Worm (Caenorhabditis elegans) whole organism, L4 larva: Measurements from ENCODE around the gene F18G5.1.

Source experiments
- F26F4.8 ChIP-seq: fragments of 200-800 bp; sonication (Bioruptor generic); conservative IDR thresholded peaks from 2 replicates; pipeline ENCODE4 v1.3.6; 2022; ENCODE audit warnings: missing genetic modification characterization, missing compliant biosample characterization
- F49E8.2 ChIP-seq: sonication (generic microtip); optimal IDR thresholded peaks from 2 replicates; lab custom pipeline; 2016; ENCODE audit warnings: missing compliant biosample characterization, mild to moderate bottlenecking, missing genetic modification characterization, borderline replicate concordance
- Y105C5A.15 ChIP-seq: fragments of 200-800 bp; sonication (Bioruptor generic); IDR thresholded peaks from 2 replicates; pipeline ENCODE4 v1.3.6; 2022; ENCODE audit warnings: missing genetic modification characterization, missing compliant biosample characterization
- Y48G9A.11 ChIP-seq: fragments of 200-800 bp; sonication (Bioruptor generic); IDR thresholded peaks from 2 replicates; pipeline ENCODE4 v1.3.6; 2022; ENCODE audit warnings: missing genetic modification reagents, missing genetic modification characterization, missing compliant biosample characterization
- Y75B8A.6 ChIP-seq: fragments of 200-800 bp; sonication (Bioruptor generic); IDR thresholded peaks from 2 replicates; pipeline ENCODE4 v1.3.6; 2022; ENCODE audit warnings: missing genetic modification reagents, missing genetic modification characterization, missing compliant biosample characterization
- aha-1 ChIP-seq: fragments of 150-350 bp; peaks from one replicate; lab custom pipeline; 2014; ENCODE audit warnings: missing biosample characterization, missing genetic modification characterization
- aly-2 ChIP-seq: sonication (generic microtip); optimal IDR thresholded peaks from 2 replicates; lab custom pipeline; 2018; ENCODE audit warnings: missing biosample characterization, missing genetic modification characterization
- arid-1 ChIP-seq: fragments of 200-800 bp; sonication (Bioruptor generic); conservative IDR thresholded peaks from 2 replicates; pipeline ENCODE4 v1.3.6; 2022; ENCODE audit warnings: missing genetic modification reagents, missing genetic modification characterization, missing compliant biosample characterization
- attf-4 ChIP-seq: sonication (generic microtip); optimal IDR thresholded peaks from 3 replicates; lab custom pipeline; 2017; ENCODE audit warnings: missing biosample characterization, missing genetic modification characterization
- ceh-20 ChIP-seq: fragments of 200-800 bp; sonication (Bioruptor generic); IDR thresholded peaks from 2 replicates; pipeline ENCODE4 v1.3.6; 2022; ENCODE audit warnings: missing genetic modification reagents, missing genetic modification characterization, missing compliant biosample characterization
- ceh-44 ChIP-seq: fragments of 200-800 bp; sonication (Bioruptor generic); IDR thresholded peaks from 2 replicates; pipeline ENCODE4 v1.3.6; 2022; ENCODE audit warnings: missing genetic modification reagents, missing genetic modification characterization, missing compliant biosample characterization
- ceh-82 ChIP-seq: sonication (generic microtip); optimal IDR thresholded peaks from 2 replicates; lab custom pipeline; 2017; ENCODE audit warnings: missing biosample characterization, missing genetic modification characterization
- cey-2 ChIP-seq: sonication (generic microtip); optimal IDR thresholded peaks from 3 replicates; lab custom pipeline; 2017; ENCODE audit warnings: missing genetic modification characterization, mild to moderate bottlenecking, missing compliant biosample characterization, antibody characterized with exemption, borderline replicate concordance; ENCODE audit not compliant: insufficient read depth
- ctbp-1 ChIP-seq: fragments of 200-800 bp; sonication (Bioruptor generic); IDR thresholded peaks from 2 replicates; pipeline ENCODE4 v1.3.6; 2022; ENCODE audit warnings: missing genetic modification reagents, missing genetic modification characterization, missing compliant biosample characterization
- dmd-6 ChIP-seq: fragments of 200-800 bp; sonication (Bioruptor generic); IDR thresholded peaks from 2 replicates; pipeline ENCODE4 v1.3.6; 2022; ENCODE audit warnings: missing genetic modification reagents, missing genetic modification characterization, missing compliant biosample characterization
- dmd-8 ChIP-seq: fragments of 200-800 bp; sonication (Bioruptor generic); IDR thresholded peaks from 2 replicates; pipeline ENCODE4 v1.3.6; 2022; ENCODE audit warnings: missing genetic modification characterization, missing compliant biosample characterization
- dpl-1 ChIP-seq: fragments of 150-350 bp; optimal IDR thresholded peaks from 2 replicates; lab custom pipeline; 2014; ENCODE audit warnings: missing biosample characterization, missing genetic modification reagents, missing genetic modification characterization
- egl-27 ChIP-seq: sonication (generic microtip); optimal IDR thresholded peaks from 3 replicates; lab custom pipeline; 2017; ENCODE audit warnings: missing biosample characterization, missing genetic modification reagents, missing genetic modification characterization
- fkh-10 ChIP-seq: fragments of 150-350 bp; optimal IDR thresholded peaks from 2 replicates; lab custom pipeline; 2014; ENCODE audit warnings: missing biosample characterization, missing genetic modification reagents, missing genetic modification characterization
- fos-1 ChIP-seq: fragments of 150-350 bp; optimal IDR thresholded peaks from 2 replicates; lab custom pipeline; 2014; ENCODE audit warnings: missing biosample characterization, missing genetic modification characterization
- gei-8 ChIP-seq: fragments of 200-800 bp; sonication (Bioruptor generic); optimal IDR thresholded peaks from 2 replicates; lab custom pipeline; 2018; ENCODE audit warnings: mild to moderate bottlenecking, missing genetic modification characterization, missing compliant biosample characterization
- hif-1 ChIP-seq, 2 experiments: sonication (generic microtip); optimal IDR thresholded peaks; 2 replicates each; lab custom pipeline; 2016 to 2017; ENCODE audit warnings: missing compliant biosample characterization in 2 of 2, missing genetic modification characterization in 2 of 2, missing genetic modification reagents in 2 of 2, missing genotype in 2 of 2, mild to moderate bottlenecking in 1 of 2
- hlh-30 ChIP-seq: sonication (generic microtip); optimal IDR thresholded peaks from 2 replicates; lab custom pipeline; 2017; ENCODE audit warnings: antibody characterized with exemption, mild to moderate bottlenecking, missing genetic modification characterization, missing compliant biosample characterization; ENCODE audit not compliant: insufficient read depth
- hmg-1.1 ChIP-seq: fragments of 200-800 bp; sonication (Bioruptor generic); IDR thresholded peaks from 2 replicates; pipeline ENCODE4 v1.3.6; 2022; ENCODE audit warnings: missing genetic modification reagents, missing genetic modification characterization, missing compliant biosample characterization
- jun-1 ChIP-seq: fragments of 150-350 bp; optimal IDR thresholded peaks from 2 replicates; lab custom pipeline; 2014; ENCODE audit warnings: missing biosample characterization, missing genetic modification reagents, missing genetic modification characterization
- lim-7 ChIP-seq: fragments of 200-800 bp; sonication (Bioruptor generic); IDR thresholded peaks from 2 replicates; pipeline ENCODE4 v1.3.6; 2022; ENCODE audit warnings: missing genetic modification characterization, missing compliant biosample characterization
- lin-38 ChIP-seq: fragments of 200-800 bp; sonication (Bioruptor generic); IDR thresholded peaks from 2 replicates; pipeline ENCODE4 v1.3.6; 2022; ENCODE audit warnings: missing genetic modification reagents, missing genetic modification characterization, missing compliant biosample characterization
- madf-5 ChIP-seq, 2 experiments: fragments of 200-800 bp; sonication (Bioruptor generic); IDR thresholded peaks; 2 replicates each; pipeline ENCODE4 v1.3.6; 2022; ENCODE audit warnings: missing compliant biosample characterization in 2 of 2, missing genetic modification characterization in 2 of 2
- madf-9 ChIP-seq: fragments of 200-800 bp; sonication (Bioruptor generic); conservative IDR thresholded peaks from 2 replicates; pipeline ENCODE4 v1.3.6; 2022; ENCODE audit warnings: missing genetic modification reagents, missing genetic modification characterization, missing compliant biosample characterization
- mdt-29 ChIP-seq: fragments of 200-800 bp; sonication (Bioruptor generic); IDR thresholded peaks from 2 replicates; pipeline ENCODE4 v1.3.6; 2022; ENCODE audit warnings: missing genetic modification reagents, missing genetic modification characterization, missing compliant biosample characterization
- mep-1 ChIP-seq: fragments of 150-350 bp; sonication (generic microtip); optimal IDR thresholded peaks from 3 replicates; lab custom pipeline; 2014; ENCODE audit warnings: missing biosample characterization, missing genetic modification characterization
- mes-2 ChIP-seq: sonication (generic microtip); optimal IDR thresholded peaks from 2 replicates; lab custom pipeline; 2016; ENCODE audit warnings: missing genotype, mild to moderate bottlenecking, missing genetic modification characterization, missing compliant biosample characterization; ENCODE audit not compliant: poor library complexity, severe bottlenecking
- mxl-3 ChIP-seq: fragments of 200-800 bp; sonication (Bioruptor generic); optimal IDR thresholded peaks from 2 replicates; lab custom pipeline; 2018; ENCODE audit warnings: mild to moderate bottlenecking, missing genetic modification characterization, missing compliant biosample characterization
- nhr-102 ChIP-seq: sonication (generic microtip); optimal IDR thresholded peaks from 2 replicates; lab custom pipeline; 2016; ENCODE audit warnings: mild to moderate bottlenecking, missing genetic modification characterization, moderate library complexity, missing compliant biosample characterization
- nhr-237 ChIP-seq: sonication (generic microtip); optimal IDR thresholded peaks from 2 replicates; lab custom pipeline; 2017; ENCODE audit warnings: missing biosample characterization, missing genetic modification characterization
- nhr-28 ChIP-seq: fragments of 150-350 bp; optimal IDR thresholded peaks from 2 replicates; lab custom pipeline; 2014; ENCODE audit warnings: missing biosample characterization, missing genetic modification characterization
- nhr-48 ChIP-seq: sonication (generic microtip); optimal IDR thresholded peaks from 2 replicates; lab custom pipeline; 2016; ENCODE audit warnings: mild to moderate bottlenecking, missing genetic modification characterization, missing compliant biosample characterization
- nhr-77 ChIP-seq: fragments of 150-350 bp; optimal IDR thresholded peaks from 2 replicates; lab custom pipeline; 2014; ENCODE audit warnings: missing biosample characterization, missing genetic modification characterization
- pqm-1 ChIP-seq: sonication (generic microtip); optimal IDR thresholded peaks from 2 replicates; lab custom pipeline; 2017; ENCODE audit warnings: missing biosample characterization, missing genetic modification characterization
- rbr-2 ChIP-seq: sonication (generic microtip); optimal IDR thresholded peaks from 2 replicates; lab custom pipeline; 2016; ENCODE audit warnings: missing genotype, missing genetic modification characterization, missing compliant biosample characterization
- saeg-2 ChIP-seq: fragments of 200-800 bp; sonication (Bioruptor generic); IDR thresholded peaks from 2 replicates; pipeline ENCODE4 v1.3.6; 2022; ENCODE audit warnings: missing genetic modification reagents, missing genetic modification characterization, missing compliant biosample characterization
- sdz-12 ChIP-seq: fragments of 200-800 bp; sonication (Bioruptor generic); optimal IDR thresholded peaks from 2 replicates; lab custom pipeline; 2018; ENCODE audit warnings: mild to moderate bottlenecking, missing genetic modification characterization, missing compliant biosample characterization
- set-16 ChIP-seq: fragments of 200-800 bp; sonication (Bioruptor generic); IDR thresholded peaks from 2 replicates; pipeline ENCODE4 v1.3.6; 2022; ENCODE audit warnings: missing genetic modification reagents, missing genetic modification characterization, missing compliant biosample characterization
- snpc-1.2 ChIP-seq: fragments of 200-800 bp; sonication (Bioruptor generic); IDR thresholded peaks from 2 replicates; pipeline ENCODE4 v1.3.6; 2022; ENCODE audit warnings: missing genetic modification reagents, missing genetic modification characterization, missing compliant biosample characterization
- spr-1 ChIP-seq: sonication (generic microtip); optimal IDR thresholded peaks from 2 replicates; lab custom pipeline; 2016; ENCODE audit warnings: mild to moderate bottlenecking, missing genetic modification characterization, missing compliant biosample characterization
- spr-3 ChIP-seq: fragments of 200-800 bp; sonication (Bioruptor generic); optimal IDR thresholded peaks from 2 replicates; lab custom pipeline; 2018; ENCODE audit warnings: mild to moderate bottlenecking, missing genetic modification characterization, missing compliant biosample characterization
- unc-130 ChIP-seq: sonication (generic microtip); optimal IDR thresholded peaks from 2 replicates; lab custom pipeline; 2016; ENCODE audit warnings: missing genetic modification reagents, missing genetic modification characterization, missing compliant biosample characterization
- vab-7 ChIP-seq: fragments of 200-800 bp; sonication (Bioruptor generic); IDR thresholded peaks from 2 replicates; pipeline ENCODE4 v1.3.6; 2022; ENCODE audit warnings: missing genetic modification reagents, missing genetic modification characterization, missing compliant biosample characterization
- zfp-3 ChIP-seq: fragments of 200-800 bp; sonication (Bioruptor generic); conservative IDR thresholded peaks from 2 replicates; pipeline ENCODE4 v1.3.6; 2022; ENCODE audit warnings: missing genetic modification reagents, missing genetic modification characterization, missing compliant biosample characterization
- zip-11 ChIP-seq: fragments of 200-800 bp; sonication (Bioruptor generic); IDR thresholded peaks from 2 replicates; pipeline ENCODE4 v1.3.6; 2022; ENCODE audit warnings: missing genetic modification characterization, missing compliant biosample characterization
- ztf-7 ChIP-seq: fragments of 150-350 bp; optimal IDR thresholded peaks from 2 replicates; lab custom pipeline; 2014; ENCODE audit warnings: missing biosample characterization, missing genetic modification characterization

Gene F18G5.1

ce11 chrX:9238692-9239091 is 21.0 kb upstream of the F18G5.1 start (continued):
- no peak for TF ChIP-seq fkh-10 (GFP tag; lab: Kevin White, UChicago)
- TF ChIP-seq ceh-20 (GFP tag; lab: Robert Waterston, UW), result no peak
- TF ChIP-seq nhr-48, result peak; percentile 19
- TF ChIP-seq F49E8.2, result peak; percentile 11
- no peak for TF ChIP-seq zip-11 (GFP tag; lab: Robert Waterston, UW)
- 0 out of 2 replicates have a peak, but pooled peaks have one; percentile 69 for TF ChIP-seq Y105C5A.15 (GFP tag; lab: Robert Waterston, UW)
- TF ChIP-seq saeg-2, result 0 out of 2 replicates have a peak, but pooled peaks have one; percentile 42
- TF ChIP-seq nhr-237 (tag; lab: Kevin White, UChicago), result no peak
- TF ChIP-seq ztf-7 (tag; lab: Kevin White, UChicago), result no peak
- TF ChIP-seq pqm-1 (tag; lab: Kevin White, UChicago), result no peak
- TF ChIP-seq dmd-6 (GFP tag; lab: Robert Waterston, UW), result peak; percentile 43
- TF ChIP-seq attf-4 (tag; lab: Kevin White, UChicago), result no peak
- TF ChIP-seq dmd-8 (GFP tag; lab: Robert Waterston, UW), result peak; percentile 89
- TF ChIP-seq mep-1 (tag; lab: Kevin White, UChicago), result no peak
- no peak for TF ChIP-seq fos-1
- TF ChIP-seq madf-9, result peak; percentile 83
- no peak for TF ChIP-seq set-16 (GFP tag; lab: Robert Waterston, UW)
- peak; percentile 88 for TF ChIP-seq lim-7
- no peak for TF ChIP-seq ceh-44 (GFP tag; lab: Robert Waterston, UW)
- no peak for TF ChIP-seq hif-1 (tag; optimal IDR thresholded peaks at IDR 0.05; lab: Kevin White, UChicago)
- 0 out of 2 replicates have a peak, but pooled peaks have one; percentile 8 for TF ChIP-seq mdt-29
- no peak for TF ChIP-seq mxl-3 (GFP tag; lab: Kevin White, UChicago)
- no peak for TF ChIP-seq lin-38 (GFP tag; lab: Robert Waterston, UW)
- no peak for TF ChIP-seq aly-2 (tag; lab: Kevin White, UChicago)
- TF ChIP-seq vab-7 (GFP tag; lab: Robert Waterston, UW), result peak; percentile 71
- no peak for TF ChIP-seq Y75B8A.6 (GFP tag; lab: Robert Waterston, UW)
- no peak for TF ChIP-seq egl-27
- TF ChIP-seq aha-1 (tag; lab: Kevin White, UChicago), result no peak
- TF ChIP-seq hmg-1.1 (GFP tag; lab: Robert Waterston, UW), result 0 out of 2 replicates have a peak, but pooled peaks have one; percentile 15
- 0 out of 2 replicates have a peak, but pooled peaks have one; percentile 19 for TF ChIP-seq zfp-3
- TF ChIP-seq ctbp-1 (GFP tag; lab: Robert Waterston, UW), result 0 out of 2 replicates have a peak, but pooled peaks have one; percentile 36
- no peak for TF ChIP-seq sdz-12 (GFP tag; lab: Kevin White, UChicago)
- peak; percentile 33 for TF ChIP-seq gei-8
- peak; percentile 62 for TF ChIP-seq mes-2 (tag; lab: Kevin White, UChicago)
- TF ChIP-seq dpl-1, result no peak
- no peak for TF ChIP-seq rbr-2
- TF ChIP-seq F26F4.8 (GFP tag; lab: Robert Waterston, UW), result peak; percentile 69; the same call in 1 of the 2 replicates
- TF ChIP-seq spr-1 (tag; lab: Kevin White, UChicago), result peak; percentile 26
- TF ChIP-seq hlh-30 (tag; lab: Kevin White, UChicago), result peak; percentile 30
- TF ChIP-seq snpc-1.2 (GFP tag; lab: Robert Waterston, UW), result no peak; the same call in 1 of the 2 replicates
- TF ChIP-seq nhr-77 (tag; lab: Kevin White, UChicago), result no peak
- peak; percentile 15 for TF ChIP-seq unc-130 (GFP tag; lab: Kevin White, UChicago)
- no peak for TF ChIP-seq jun-1 (tag; lab: Kevin White, UChicago)
- TF ChIP-seq ceh-82 (tag; lab: Kevin White, UChicago), result no peak
- TF ChIP-seq madf-5 (GFP tag; IDR thresholded peaks at IDR 0.05; lab: Robert Waterston, UW), result peak; percentile 34 to 67; a peak in 1 of 4 replicates
- peak; percentile 73 for TF ChIP-seq arid-1 (GFP tag; lab: Robert Waterston, UW)
- no peak for TF ChIP-seq cey-2 (tag; lab: Kevin White, UChicago)
- peak; percentile 72 for TF ChIP-seq Y48G9A.11 (GFP tag; lab: Robert Waterston, UW)
- no peak for TF ChIP-seq nhr-28
- no peak for TF ChIP-seq spr-3
- TF ChIP-seq nhr-102 (tag; lab: Kevin White, UChicago), result no peak
